Fruit fly (Drosophila melanogaster): ENCODE measurements around the gene Femcoat.

The Femcoat gene

dm6 chrX:4205346-4206178 lies 37.1 kb downstream of the Femcoat start, which contains the start of gene Fas2:
TSS of gene Fas2 (minus strand) at chrX:4206093.
- TF ChIP-seq CG14711 (tag; optimal IDR thresholded peaks at IDR 0.05) (peak; percentile 53), kay (GFP tag; ENCODE audit: borderline replicate concordance) (peak; percentile 61), CG7045 (GFP tag; optimal IDR thresholded peaks at IDR 0.05) (no peak), cic (GFP tag; optimal IDR thresholded peaks at IDR 0.05) (no peak), CG7101 (tag; optimal IDR thresholded peaks at IDR 0.05) (peak; percentile 74), Hr96 (GFP tag; optimal IDR thresholded peaks at IDR 0.05) (peak; percentile 50), CG5204 (GFP tag; optimal IDR thresholded peaks at IDR 0.05) (no peak), CG33017 (tag; optimal IDR thresholded peaks at IDR 0.05) (peak; percentile 15), bab1 (GFP tag; optimal IDR thresholded peaks at IDR 0.05) (peak; percentile 64), ovo (GFP tag; optimal IDR thresholded peaks at IDR 0.05) (peak; percentile 20), CG11617 (GFP tag; optimal IDR thresholded peaks at IDR 0.05) (peak; percentile 30), cnc (optimal IDR thresholded peaks at IDR 0.05) (no peak), toe (GFP tag; optimal IDR thresholded peaks at IDR 0.05) (no peak), Mnt (GFP tag; optimal IDR thresholded peaks at IDR 0.05) (peak; percentile 65), CG1620 (GFP tag; optimal IDR thresholded peaks at IDR 0.05) (peak; percentile 50), Clk (GFP tag; optimal IDR thresholded peaks at IDR 0.05) (no peak), tj (GFP tag; optimal IDR thresholded peaks at IDR 0.05) (peak; percentile 56), pad (GFP tag; optimal IDR thresholded peaks at IDR 0.05) (peak; percentile 40)

- TF ChIP-seq CG33017 (tag; optimal IDR thresholded peaks at IDR 0.05) (no peak), kay (GFP tag; ENCODE audit: borderline replicate concordance) (peak; percentile 51), ovo (GFP tag; optimal IDR thresholded peaks at IDR 0.05) (peak; percentile 19), CG7045 (GFP tag; optimal IDR thresholded peaks at IDR 0.05) (no peak), cic (GFP tag; optimal IDR thresholded peaks at IDR 0.05) (no peak), CG14711 (tag; optimal IDR thresholded peaks at IDR 0.05) (no peak), CG5204 (GFP tag; optimal IDR thresholded peaks at IDR 0.05) (no peak), Hr96 (GFP tag; optimal IDR thresholded peaks at IDR 0.05) (no peak), bab1 (GFP tag; optimal IDR thresholded peaks at IDR 0.05) (peak; percentile 3), pad (GFP tag; optimal IDR thresholded peaks at IDR 0.05) (peak; percentile 84), tj (GFP tag; optimal IDR thresholded peaks at IDR 0.05) (no peak), CG12768 (GFP tag; optimal IDR thresholded peaks at IDR 0.05) (no peak), CG7101 (tag; optimal IDR thresholded peaks at IDR 0.05) (no peak)
Measured at dm6 chrX:4203713-4204447, 38.7 kb downstream of the Femcoat start.

- TF ChIP-seq tj (GFP tag; optimal IDR thresholded peaks at IDR 0.05) (peak; percentile 17), CG5204 (GFP tag; optimal IDR thresholded peaks at IDR 0.05) (no peak), cic (GFP tag; optimal IDR thresholded peaks at IDR 0.05) (peak; percentile 74), CG11617 (GFP tag; optimal IDR thresholded peaks at IDR 0.05) (peak; percentile 68), CG7101 (tag; optimal IDR thresholded peaks at IDR 0.05) (peak; percentile 81), Crg-1 (GFP tag; optimal IDR thresholded peaks at IDR 0.05) (peak; percentile 81), Hr96 (GFP tag; optimal IDR thresholded peaks at IDR 0.05) (peak; percentile 42), cnc (optimal IDR thresholded peaks at IDR 0.05) (no peak), Mnt (GFP tag; optimal IDR thresholded peaks at IDR 0.05) (peak; percentile 57), CG14711 (tag; optimal IDR thresholded peaks at IDR 0.05) (peak; percentile 55), toe (GFP tag; optimal IDR thresholded peaks at IDR 0.05) (no peak), Clk (GFP tag; optimal IDR thresholded peaks at IDR 0.05) (no peak), ovo (GFP tag; optimal IDR thresholded peaks at IDR 0.05) (peak; percentile 59), CG7045 (GFP tag; optimal IDR thresholded peaks at IDR 0.05) (peak; percentile 53), CG33017 (tag; optimal IDR thresholded peaks at IDR 0.05) (peak; percentile 66), CG12768 (GFP tag; optimal IDR thresholded peaks at IDR 0.05) (peak; percentile 17), pad (GFP tag; optimal IDR thresholded peaks at IDR 0.05) (peak; percentile 47), kay (GFP tag; ENCODE audit: borderline replicate concordance) (no peak), bab1 (GFP tag; optimal IDR thresholded peaks at IDR 0.05) (no peak), CG1620 (GFP tag; optimal IDR thresholded peaks at IDR 0.05) (peak; percentile 27)
Measured at dm6 chrX:4202235-4202794, 40.3 kb downstream of the Femcoat start.

- TF ChIP-seq tj (GFP tag; optimal IDR thresholded peaks at IDR 0.05) = no peak
- no peak for TF ChIP-seq bab1 (GFP tag; optimal IDR thresholded peaks at IDR 0.05)
- TF ChIP-seq cnc (optimal IDR thresholded peaks at IDR 0.05) = no peak
- no peak for TF ChIP-seq CG1620 (GFP tag; optimal IDR thresholded peaks at IDR 0.05)
- no peak for TF ChIP-seq CG12768 (GFP tag; optimal IDR thresholded peaks at IDR 0.05)
- TF ChIP-seq CG14711 (tag; optimal IDR thresholded peaks at IDR 0.05) = no peak
- no peak for TF ChIP-seq Mnt (GFP tag; optimal IDR thresholded peaks at IDR 0.05)
- no peak for TF ChIP-seq CG11617 (GFP tag; optimal IDR thresholded peaks at IDR 0.05)
- TF ChIP-seq CG5204 (GFP tag; optimal IDR thresholded peaks at IDR 0.05) = no peak
- TF ChIP-seq CG33017 (tag; optimal IDR thresholded peaks at IDR 0.05) = no peak
- no peak for TF ChIP-seq pad (GFP tag; optimal IDR thresholded peaks at IDR 0.05)
Measured at dm6 chrX:4200612-4201011, 42.0 kb downstream of the Femcoat start.

dm6 chrX:4198769-4199168 lies 43.9 kb downstream of the Femcoat start:
- no peak for TF ChIP-seq CG11617 (GFP tag; optimal IDR thresholded peaks at IDR 0.05)
- no peak for TF ChIP-seq CG12768 (GFP tag; optimal IDR thresholded peaks at IDR 0.05)
- no peak for TF ChIP-seq kay (GFP tag; ENCODE audit: borderline replicate concordance)
- TF ChIP-seq pad (GFP tag; optimal IDR thresholded peaks at IDR 0.05) = no peak
- no peak for TF ChIP-seq toe (GFP tag; optimal IDR thresholded peaks at IDR 0.05)
- TF ChIP-seq CG33017 (tag; optimal IDR thresholded peaks at IDR 0.05) = no peak
- no peak for TF ChIP-seq Crg-1 (GFP tag; optimal IDR thresholded peaks at IDR 0.05)
- TF ChIP-seq cnc (optimal IDR thresholded peaks at IDR 0.05) = no peak
- no peak for TF ChIP-seq CG14711 (tag; optimal IDR thresholded peaks at IDR 0.05)
- no peak for TF ChIP-seq Mnt (GFP tag; optimal IDR thresholded peaks at IDR 0.05)
- no peak for TF ChIP-seq CG7045 (GFP tag; optimal IDR thresholded peaks at IDR 0.05)
- TF ChIP-seq CG1620 (GFP tag; optimal IDR thresholded peaks at IDR 0.05) = no peak
- TF ChIP-seq CG7101 (tag; optimal IDR thresholded peaks at IDR 0.05) = no peak
- no peak for TF ChIP-seq tj (GFP tag; optimal IDR thresholded peaks at IDR 0.05)
- TF ChIP-seq Hr96 (GFP tag; optimal IDR thresholded peaks at IDR 0.05) = no peak
- no peak for TF ChIP-seq ovo (GFP tag; optimal IDR thresholded peaks at IDR 0.05)
- no peak for TF ChIP-seq CG5204 (GFP tag; optimal IDR thresholded peaks at IDR 0.05)
- TF ChIP-seq Clk (GFP tag; optimal IDR thresholded peaks at IDR 0.05) = no peak
- TF ChIP-seq cic (GFP tag; optimal IDR thresholded peaks at IDR 0.05) = no peak
- no peak for TF ChIP-seq bab1 (GFP tag; optimal IDR thresholded peaks at IDR 0.05)
